Fruit fly (Drosophila melanogaster) Kc167 (cell line): ENCODE results near the gene Mettl5.

Experiments used
- Myc ChIP-seq: fragments of >200 bp; optimal IDR thresholded peaks from 2 replicates; lab custom pipeline; 2017; ENCODE audit warnings: missing external identifiers
- Sin3A ChIP-seq: fragments of >200 bp; optimal IDR thresholded peaks from 2 replicates; lab custom pipeline; 2018; ENCODE audit warnings: missing external identifiers
- h ChIP-seq: fragments of >200 bp; optimal IDR thresholded peaks from 3 replicates; lab custom pipeline; 2018; ENCODE audit warnings: missing external identifiers
- psq ChIP-seq: fragments of >200 bp; optimal IDR thresholded peaks from 2 replicates; lab custom pipeline; 2017; ENCODE audit warnings: missing external identifiers
- ttk ChIP-seq: sonication (Bioruptor generic); optimal IDR thresholded peaks from 2 replicates; lab custom pipeline; 2017; ENCODE audit warnings: missing external identifiers

dm6 chr3L:19263480-19264140 lies at the start of gene Mettl5, which contains the start of gene CG42374:
- TF ChIP-seq psq (lab: Kevin White, UChicago) (no peak), Myc (lab: Kevin White, UChicago) (no peak), h (lab: Kevin White, UChicago) (no peak), Sin3A (lab: Kevin White, UChicago) (no peak), ttk (no peak)
